Worm (Caenorhabditis elegans) whole organism, young adult: ENCODE measurements around the gene W02F12.4.

Experiments used
- B0019.2 ChIP-seq: fragments of 200-800 bp; sonication (Bioruptor generic); conservative IDR thresholded peaks from 2 replicates; pipeline ENCODE4 v1.3.6; 2022; ENCODE audit warnings: missing genetic modification reagents, missing genetic modification characterization, missing compliant biosample characterization
- ets-4 ChIP-seq: fragments of 200-800 bp; sonication (Bioruptor generic); optimal IDR thresholded peaks from 2 replicates; lab custom pipeline; 2018; ENCODE audit warnings: mild to moderate bottlenecking, missing genetic modification characterization, missing compliant biosample characterization
- let-526 ChIP-seq: fragments of 200-800 bp; sonication (Bioruptor generic); IDR thresholded peaks from 2 replicates; pipeline ENCODE4 v1.3.6; 2022; ENCODE audit warnings: missing genetic modification reagents, missing genetic modification characterization, missing compliant biosample characterization
- madf-10 ChIP-seq: sonication (generic microtip); optimal IDR thresholded peaks from 2 replicates; lab custom pipeline; 2016; ENCODE audit warnings: mild to moderate bottlenecking, missing genetic modification characterization, missing compliant biosample characterization
- nhr-27 ChIP-seq: fragments of 200-800 bp; sonication (Bioruptor generic); optimal IDR thresholded peaks from 2 replicates; lab custom pipeline; 2018; ENCODE audit warnings: mild to moderate bottlenecking, missing genetic modification characterization, moderate library complexity, missing compliant biosample characterization
- sea-2 ChIP-seq: fragments of 200-800 bp; sonication (Bioruptor generic); IDR thresholded peaks from 2 replicates; pipeline ENCODE4 v1.3.6; 2022; ENCODE audit warnings: missing genetic modification characterization, missing compliant biosample characterization
- snpc-3.4 ChIP-seq: sonication (generic microtip); optimal IDR thresholded peaks from 2 replicates; lab custom pipeline; 2017; ENCODE audit warnings: missing genetic modification characterization, mild to moderate bottlenecking, missing compliant biosample characterization, antibody characterized with exemption, moderate library complexity, missing genotype, missing genetic modification reagents
- snpc-4 ChIP-seq, 5 experiments: fragments of 150-350 bp in 1 of 5; sonication (generic microtip) in 4 of 5; optimal IDR thresholded peaks; 2 replicates each; lab custom pipeline; 2014 to 2018; ENCODE audit warnings: missing genetic modification characterization in 5 of 5, missing biosample characterization in 3 of 5, antibody characterized with exemption in 2 of 5, mild to moderate bottlenecking in 2 of 5, missing compliant biosample characterization in 2 of 5, missing genotype in 2 of 5, moderate library complexity in 2 of 5, missing genetic modification reagents in 1 of 5
- zim-3 ChIP-seq: sonication (generic microtip); optimal IDR thresholded peaks from 2 replicates; lab custom pipeline; 2017; ENCODE audit warnings: mild to moderate bottlenecking, missing genetic modification characterization, moderate library complexity, missing compliant biosample characterization

DNA sequence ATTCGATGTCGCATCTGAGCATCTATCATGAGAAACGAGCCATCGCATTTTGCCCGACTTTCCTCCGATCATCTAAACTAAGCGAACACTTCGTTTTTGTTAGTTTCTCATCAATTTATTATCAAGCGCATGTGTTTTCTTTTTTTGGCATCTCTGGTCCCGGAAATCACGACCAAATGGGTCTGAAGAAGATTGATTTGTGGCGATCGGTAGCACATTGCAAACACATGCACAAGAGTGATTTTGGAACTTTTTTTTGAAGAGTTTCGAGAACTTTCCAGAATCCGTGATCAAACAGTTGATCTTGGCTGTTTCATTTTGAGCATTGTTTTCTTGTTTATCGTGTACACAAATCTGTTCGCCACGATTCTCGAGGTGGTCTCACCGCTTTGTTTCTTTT lies 46.5 kb upstream of the W02F12.4 start:
- TF ChIP-seq snpc-4 (GFP tag; optimal IDR thresholded peaks at IDR 0.05; lab: Kevin White, UChicago) (no peak), snpc-4 (tag; optimal IDR thresholded peaks at IDR 0.05; lab: Kevin White, UChicago) (no peak), let-526 (GFP tag; lab: Robert Waterston, UW) (no peak), ets-4 (GFP tag; lab: Kevin White, UChicago) (no peak), madf-10 (tag; lab: Kevin White, UChicago) (no peak), nhr-27 (no peak), sea-2 (GFP tag; lab: Robert Waterston, UW) (no peak), snpc-3.4 (tag; lab: Kevin White, UChicago) (no peak), zim-3 (tag; lab: Kevin White, UChicago) (no peak), B0019.2 (GFP tag; lab: Robert Waterston, UW) (no peak)
